Fruit fly (Drosophila melanogaster): ENCODE results near the gene CG12535.

The CG12535 gene

DNA sequence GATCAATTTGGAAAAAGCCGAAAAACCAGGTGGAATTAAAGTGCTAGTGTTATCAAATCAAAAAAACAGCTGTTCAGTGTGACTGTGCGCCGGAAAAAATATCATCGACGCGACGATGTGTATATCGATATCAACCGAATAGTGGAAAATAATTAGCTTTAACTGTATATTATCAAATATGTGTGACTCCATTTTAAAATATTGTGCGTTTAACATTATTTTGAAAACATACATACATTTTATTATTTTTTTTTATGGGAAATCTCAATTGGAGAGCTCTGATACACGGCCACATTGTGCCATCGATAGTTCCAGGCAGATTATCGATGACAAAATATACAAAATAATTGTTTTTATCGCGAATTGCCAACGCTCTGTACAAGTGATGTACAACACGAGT lies 36.6 kb upstream of the CG12535 start, which contains the start of the genes CG14270 and CG10803 (continued):
- TF ChIP-seq mam (GFP tag; optimal IDR thresholded peaks at IDR 0.05) (peak; percentile 17), Med (GFP tag) (peak; percentile 68), CG13775 (GFP tag; optimal IDR thresholded peaks at IDR 0.05) (peak; percentile 16), phol (tag; optimal IDR thresholded peaks at IDR 0.05) (peak; percentile 22), cato (GFP tag; optimal IDR thresholded peaks at IDR 0.05; ENCODE audit: borderline replicate concordance) (no peak), Dref (GFP tag; IDR thresholded peaks at IDR 0.05) (peak; percentile 72), ro (GFP tag; IDR thresholded peaks at IDR 0.05) (no peak), CG42726 (GFP tag; IDR thresholded peaks at IDR 0.05; ENCODE audit: partially characterized antibody) (no peak), dmrt11E (tag; optimal IDR thresholded peaks at IDR 0.05) (peak; percentile 14), nerfin-2 (GFP tag; IDR thresholded peaks at IDR 0.05; ENCODE audit: partially characterized antibody) (peak; percentile 75), MBD-R2 (GFP tag; IDR thresholded peaks at IDR 0.05) (peak; percentile 74), CG15514 (GFP tag; optimal IDR thresholded peaks at IDR 0.05) (peak; percentile 93), HLH4C (GFP tag; IDR thresholded peaks at IDR 0.05; ENCODE audit: partially characterized antibody) (peak; percentile 85), lola (GFP tag; optimal IDR thresholded peaks at IDR 0.05) (peak in 1 of 3 experiments; percentile 7), hkb (optimal IDR thresholded peaks at IDR 0.05) (peak; percentile 36), hkb (GFP tag; IDR thresholded peaks at IDR 0.05) (no peak), CG2875 (GFP tag; optimal IDR thresholded peaks at IDR 0.05) (no peak), CG9797 (GFP tag; optimal IDR thresholded peaks at IDR 0.05) (peak; percentile 71), Ets65A (GFP tag) (peak; percentile 79), sqz (GFP tag; optimal IDR thresholded peaks at IDR 0.05) (peak; percentile 1), CG2129 (GFP tag; IDR thresholded peaks at IDR 0.05; ENCODE audit: partially characterized antibody) (peak; percentile 49), lilli (GFP tag; optimal IDR thresholded peaks at IDR 0.05) (peak; percentile 44), ato (GFP tag; IDR thresholded peaks at IDR 0.05; ENCODE audit: partially characterized antibody) (0 out of 2 replicates have a peak, but pooled peaks have one; percentile 17), inv (GFP tag; IDR thresholded peaks at IDR 0.05; ENCODE audit: partially characterized antibody) (peak; percentile 78), zen2 (GFP tag; IDR thresholded peaks at IDR 0.05; ENCODE audit: partially characterized antibody) (peak; percentile 29; the same call in 1 of the 3 replicates), CG9932 (GFP tag; IDR thresholded peaks at IDR 0.05) (no peak; the same call in 1 of the 2 replicates), al (GFP tag; IDR thresholded peaks at IDR 0.05) (0 out of 2 replicates have a peak, but pooled peaks have one; percentile 19), CG17359 (tag; optimal IDR thresholded peaks at IDR 0.05) (peak; percentile 36), Vsx1 (GFP tag; optimal IDR thresholded peaks at IDR 0.05) (peak; percentile 80), nmo (GFP tag; optimal IDR thresholded peaks at IDR 0.05) (peak; percentile 51), Myb (GFP tag; optimal IDR thresholded peaks at IDR 0.05) (peak; percentile 21), CG14860 (GFP tag; IDR thresholded peaks at IDR 0.05; ENCODE audit: partially characterized antibody) (peak; percentile 79), pzg (GFP tag; optimal IDR thresholded peaks at IDR 0.05) (peak; percentile 44), CG34376 (GFP tag; optimal IDR thresholded peaks at IDR 0.05) (no peak), lab (GFP tag; optimal IDR thresholded peaks at IDR 0.05) (no peak), ATbp (GFP tag; optimal IDR thresholded peaks at IDR 0.05) (no peak), CG14667 (GFP tag; IDR thresholded peaks at IDR 0.05) (no peak), vnd (GFP tag; IDR thresholded peaks at IDR 0.05; ENCODE audit: partially characterized antibody) (peak; percentile 85), Ets97D (GFP tag; optimal IDR thresholded peaks at IDR 0.05) (peak; percentile 57), cg (GFP tag; optimal IDR thresholded peaks at IDR 0.05) (no peak), amos (GFP tag; IDR thresholded peaks at IDR 0.05; ENCODE audit: partially characterized antibody) (peak; percentile 71; the same call in 1 of the 2 replicates), prd (optimal IDR thresholded peaks at IDR 0.05) (no peak), prd (GFP tag; IDR thresholded peaks at IDR 0.05) (peak; percentile 21; the same call in 1 of the 3 replicates), CG15479 (GFP tag; optimal IDR thresholded peaks at IDR 0.05) (no peak), hb (GFP tag; IDR thresholded peaks at IDR 0.05; ENCODE audit: partially characterized antibody) (peak; percentile 80), Bgb (GFP tag; IDR thresholded peaks at IDR 0.05; ENCODE audit: partially characterized antibody) (peak; percentile 76), CG10543 (GFP tag; optimal IDR thresholded peaks at IDR 0.05) (no peak), CG2116 (GFP tag; optimal IDR thresholded peaks at IDR 0.05) (peak; percentile 81)
